Fruit fly (Drosophila melanogaster) whole organism: Measurements from ENCODE around the gene CG13640.

Experiments used
- CG8478 ChIP-seq: fragments of >200 bp; optimal IDR thresholded peaks from 2 replicates; lab custom pipeline; 2018; ENCODE audit warnings: inconsistent platforms
- Dll ChIP-seq: fragments of >200 bp; optimal IDR thresholded peaks from 2 replicates; lab custom pipeline; 2017
- EcR ChIP-seq, 2 experiments: fragments of >200 bp; optimal IDR thresholded peaks; 2 replicates each; lab custom pipeline; 2017; ENCODE audit warnings: missing biosample characterization in 2 of 2, missing genetic modification characterization in 2 of 2, missing genetic modification reagents in 2 of 2
- pan ChIP-seq: fragments of >200 bp; optimal IDR thresholded peaks from 2 replicates; lab custom pipeline; 2017
- psq ChIP-seq: fragments of >200 bp; optimal IDR thresholded peaks from 2 replicates; lab custom pipeline; 2017
- usp ChIP-seq: fragments of >200 bp; optimal IDR thresholded peaks from 2 replicates; lab custom pipeline; 2017; ENCODE audit warnings: missing biosample characterization, missing genetic modification characterization, mixed read lengths

- TF ChIP-seq CG8478 (lab: Kevin White, UChicago) (no peak), Dll (lab: Kevin White, UChicago) (no peak), psq (lab: Kevin White, UChicago) (no peak), usp (no peak), EcR (GFP tag; optimal IDR thresholded peaks at IDR 0.05; lab: Kevin White, UChicago) (no peak), pan (lab: Kevin White, UChicago) (no peak)
These were observed 5.8 kb downstream of the CG13640 start, which contains the start of gene HDAC11 for dm6 chr3R:24856143-24856542.
